Worm (Caenorhabditis elegans): ENCODE results near the gene golg-2.
A peak's percentile ranks its signal among the peaks of the same experiment; 100 is the strongest.

The golg-2 gene

DNA sequence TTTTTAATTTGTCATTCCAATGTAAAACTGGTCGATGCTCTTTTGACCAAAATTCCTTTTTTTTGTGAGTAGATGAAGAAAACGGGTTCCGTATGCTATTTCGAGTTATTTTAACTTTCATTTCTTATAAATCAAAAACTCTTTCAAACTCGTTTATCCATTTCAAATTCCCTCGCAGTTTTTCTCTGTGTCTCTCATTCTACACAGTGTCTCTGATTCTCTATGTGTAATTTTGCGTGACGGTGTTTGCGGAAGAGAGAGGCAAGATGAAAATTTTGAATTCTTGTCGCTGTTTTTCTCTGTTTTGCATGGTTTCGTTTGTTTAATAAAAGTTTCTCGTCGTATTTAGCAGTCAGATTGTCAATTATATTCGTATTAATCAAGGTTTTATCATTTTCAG, 40.8 kb downstream of the golg-2 start, which contains the start of gene citk-2:
Gene citk-2 (plus strand): TSS at position 399 of the 400 bp plus-strand sequence.
- TF ChIP-seq nhr-23 (tag; optimal IDR thresholded peaks at IDR 0.05): peak; percentile 92
- TF ChIP-seq R02D3.7 (tag; optimal IDR thresholded peaks at IDR 0.05): peak; percentile 66
- TF ChIP-seq pqm-1 (tag; optimal IDR thresholded peaks at IDR 0.05): peak; percentile 19
- peak; percentile 75 for TF ChIP-seq egl-5 (tag; optimal IDR thresholded peaks at IDR 0.05)
- peak; percentile 89 for TF ChIP-seq nhr-25 (tag; optimal IDR thresholded peaks at IDR 0.05)
- no peak for TF ChIP-seq tbx-2 (tag; optimal IDR thresholded peaks at IDR 0.05)
- TF ChIP-seq lin-15B (tag; optimal IDR thresholded peaks at IDR 0.05): peak; percentile 74
- TF ChIP-seq ceh-9 (tag; optimal IDR thresholded peaks at IDR 0.05): no peak
- no peak for TF ChIP-seq eor-1 (tag; optimal IDR thresholded peaks at IDR 0.05)
- TF ChIP-seq ceh-82 (tag; optimal IDR thresholded peaks at IDR 0.05): peak; percentile 75
- peak; percentile 24 for TF ChIP-seq fkh-10 (GFP tag; optimal IDR thresholded peaks at IDR 0.05)
- TF ChIP-seq lin-39 (tag; optimal IDR thresholded peaks at IDR 0.05): peak; percentile 51
- peak; percentile 5 for TF ChIP-seq nhr-67 (tag; optimal IDR thresholded peaks at IDR 0.05)
- TF ChIP-seq elt-2 (tag; optimal IDR thresholded peaks at IDR 0.05): no peak
- TF ChIP-seq elt-1 (tag; optimal IDR thresholded peaks at IDR 0.05): no peak
- no peak for TF ChIP-seq egl-27 (tag; optimal IDR thresholded peaks at IDR 0.05)
- TF ChIP-seq jun-1 (tag; optimal IDR thresholded peaks at IDR 0.05): peak; percentile 66
- TF ChIP-seq nhr-43 (tag; optimal IDR thresholded peaks at IDR 0.05; ENCODE audit: poor library complexity, severe bottlenecking): peak; percentile 90
- TF ChIP-seq skn-1 (tag; optimal IDR thresholded peaks at IDR 0.05): peak; percentile 79
- peak; percentile 61 for TF ChIP-seq lsy-12 (tag; optimal IDR thresholded peaks at IDR 0.05)

DNA sequence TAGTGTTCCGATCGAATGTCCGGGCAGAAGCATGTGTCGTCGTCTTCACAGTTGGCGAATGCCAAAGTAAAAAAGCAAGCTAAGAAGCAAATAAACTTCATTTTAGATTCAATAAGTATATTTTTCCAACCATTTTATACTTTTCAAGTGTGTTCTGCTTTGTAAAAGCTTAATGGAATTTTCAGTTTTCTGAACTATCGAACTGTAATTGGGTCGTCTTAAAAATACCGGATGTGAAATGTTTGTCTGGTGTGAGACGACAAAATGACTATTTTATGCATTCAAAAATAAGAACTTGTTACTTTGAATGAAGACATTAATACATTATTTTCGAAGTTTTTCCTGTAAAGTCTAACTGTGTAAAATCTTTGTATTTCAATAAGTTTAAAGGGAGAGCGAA, 41.2 kb downstream of the golg-2 start, which contains the start of gene F59A6.11:
Gene F59A6.11 (minus strand): TSS at position 101 of the 400 bp plus-strand sequence.
- TF ChIP-seq pqm-1 (tag; optimal IDR thresholded peaks at IDR 0.05) (no peak), fos-1 (tag; optimal IDR thresholded peaks at IDR 0.05) (no peak), fkh-10 (GFP tag; optimal IDR thresholded peaks at IDR 0.05) (no peak), aly-2 (tag; optimal IDR thresholded peaks at IDR 0.05) (no peak), ceh-82 (tag; optimal IDR thresholded peaks at IDR 0.05) (no peak), pha-4 (tag; optimal IDR thresholded peaks at IDR 0.05) (no peak), fkh-2 (tag; optimal IDR thresholded peaks at IDR 0.05) (no peak), nhr-11 (tag; optimal IDR thresholded peaks at IDR 0.05) (no peak), ztf-4 (tag; optimal IDR thresholded peaks at IDR 0.05) (no peak), nhr-25 (tag; optimal IDR thresholded peaks at IDR 0.05) (no peak), lsy-12 (tag; optimal IDR thresholded peaks at IDR 0.05) (no peak), ceh-28 (tag; optimal IDR thresholded peaks at IDR 0.05) (no peak), sea-2 (GFP tag; optimal IDR thresholded peaks at IDR 0.05) (no peak), hmg-11 (tag; optimal IDR thresholded peaks at IDR 0.05) (no peak), unc-39 (tag; optimal IDR thresholded peaks at IDR 0.05) (no peak), elt-3 (tag; optimal IDR thresholded peaks at IDR 0.05) (no peak), elt-2 (tag; optimal IDR thresholded peaks at IDR 0.05) (no peak), nhr-77 (tag; optimal IDR thresholded peaks at IDR 0.05) (no peak)

ce11 chrII:4994939-4995338, 45.0 kb downstream of the golg-2 start, which contains the start of gene rnh-1.0:
rnh-1.0 (plus strand) TSS chrII:4995327.
- no peak for TF ChIP-seq nhr-23 (tag; optimal IDR thresholded peaks at IDR 0.05)
- TF ChIP-seq tbx-2 (tag; optimal IDR thresholded peaks at IDR 0.05): no peak
- peak; percentile 3 for TF ChIP-seq nfya-1 (tag; optimal IDR thresholded peaks at IDR 0.05; ENCODE audit: insufficient read depth)
- TF ChIP-seq mml-1 (tag; optimal IDR thresholded peaks at IDR 0.05): no peak
- no peak for TF ChIP-seq elt-1 (tag; optimal IDR thresholded peaks at IDR 0.05)
- peak; percentile 1 for TF ChIP-seq nhr-25 (tag; optimal IDR thresholded peaks at IDR 0.05)
- no peak for TF ChIP-seq eor-1 (tag; optimal IDR thresholded peaks at IDR 0.05)
- no peak for TF ChIP-seq nhr-76 (tag; optimal IDR thresholded peaks at IDR 0.05)
- TF ChIP-seq pha-4 (tag; optimal IDR thresholded peaks at IDR 0.05): peak; percentile 5
- no peak for TF ChIP-seq snpc-4 (tag; optimal IDR thresholded peaks at IDR 0.05)
- TF ChIP-seq jun-1 (tag; optimal IDR thresholded peaks at IDR 0.05): no peak
- TF ChIP-seq ceh-16 (tag; optimal IDR thresholded peaks at IDR 0.05): no peak
- TF ChIP-seq ztf-11 (tag; optimal IDR thresholded peaks at IDR 0.05): no peak
- no peak for TF ChIP-seq sea-2 (GFP tag; optimal IDR thresholded peaks at IDR 0.05)
- no peak for TF ChIP-seq unc-62 (GFP tag; optimal IDR thresholded peaks at IDR 0.05)

Data from whole organism, L3 larva.